In the genomic region with DNA sequence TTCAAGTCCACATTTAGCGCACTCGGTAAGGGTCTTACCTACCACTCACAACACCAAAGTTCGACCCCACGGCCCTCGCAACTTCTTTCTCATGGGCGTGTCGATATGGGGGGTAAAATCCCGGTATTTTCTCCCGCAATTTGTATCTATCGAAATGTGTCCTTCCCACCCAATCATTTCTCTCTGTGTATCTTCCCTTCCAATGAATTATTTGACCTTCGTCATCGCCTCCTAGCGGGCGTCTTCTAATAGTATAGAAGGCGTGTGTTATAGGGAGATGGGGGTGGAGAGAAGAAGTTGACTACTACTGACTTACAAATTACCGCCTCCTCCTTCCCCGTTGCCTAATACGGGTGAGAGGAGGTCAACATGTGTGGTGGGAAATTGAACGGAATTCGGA, we compare ENCODE assay signal across 7 worm cellular contexts.
A peak's percentile ranks its signal among the peaks of the same experiment; 100 is the strongest.
TF ChIP-seq lines count a peak whose summit lies in the region.

No protein-coding gene starts in this region.

TF ChIP-seq in whole organism, L1 larva, 84 proteins besides CTCF, POLR2A, EP300 and RAD21 (continues in another document):
- TF ChIP-seq unc-62 (GFP tag; optimal IDR thresholded peaks at IDR 0.05; lab: Kevin White, UChicago) = no peak
- TF ChIP-seq nhr-19 (GFP tag; conservative IDR thresholded peaks at IDR 0.05; lab: Robert Waterston, UW) = no peak
- no peak for TF ChIP-seq ceh-88 (GFP tag; IDR thresholded peaks at IDR 0.05; lab: Robert Waterston, UW)
- no peak for TF ChIP-seq lir-3 (tag; optimal IDR thresholded peaks at IDR 0.05; lab: Kevin White, UChicago; ENCODE audit: poor library complexity)
- TF ChIP-seq egl-13 (tag; optimal IDR thresholded peaks at IDR 0.05; lab: Kevin White, UChicago) = no peak
- peak; percentile 56 for TF ChIP-seq mep-1 (tag; optimal IDR thresholded peaks at IDR 0.05; lab: Kevin White, UChicago)
- TF ChIP-seq ceh-8 (GFP tag; optimal IDR thresholded peaks at IDR 0.05; lab: Kevin White, UChicago) = no peak
- no peak for TF ChIP-seq unc-98 (GFP tag; IDR thresholded peaks at IDR 0.05; lab: Robert Waterston, UW)
- TF ChIP-seq nhr-85 (tag; lab: Kevin White, UChicago) = peak; percentile 69
- no peak for TF ChIP-seq zag-1 (tag; optimal IDR thresholded peaks at IDR 0.05; lab: Kevin White, UChicago)
- no peak for TF ChIP-seq hpl-2 (GFP tag; optimal IDR thresholded peaks at IDR 0.05; lab: Kevin White, UChicago)
- TF ChIP-seq aly-2 (tag; optimal IDR thresholded peaks at IDR 0.05; lab: Kevin White, UChicago) = no peak
- TF ChIP-seq ceh-82 (tag; optimal IDR thresholded peaks at IDR 0.05; lab: Kevin White, UChicago) = no peak

TF ChIP-seq in whole organism, L2 larva, 48 proteins besides CTCF, POLR2A, EP300 and RAD21:
- peak; percentile 26 for TF ChIP-seq sma-3 (GFP tag; optimal IDR thresholded peaks at IDR 0.05; lab: Kevin White, UChicago)
- peak; percentile 75 for TF ChIP-seq nhr-129 (tag; optimal IDR thresholded peaks at IDR 0.05; lab: Kevin White, UChicago)
- TF ChIP-seq aly-2 (tag; optimal IDR thresholded peaks at IDR 0.05; lab: Kevin White, UChicago) = no peak
- TF ChIP-seq nhr-25 (tag; optimal IDR thresholded peaks at IDR 0.05; lab: Kevin White, UChicago) = peak; percentile 69
- TF ChIP-seq fos-1 (tag; optimal IDR thresholded peaks at IDR 0.05; lab: Kevin White, UChicago) = peak; percentile 13

TF ChIP-seq in whole organism, L3 larva, 47 proteins besides CTCF, POLR2A, EP300 and RAD21 (continues in another document):
- TF ChIP-seq ztf-11 (tag; optimal IDR thresholded peaks at IDR 0.05; lab: Kevin White, UChicago) (no peak), lin-39 (tag; optimal IDR thresholded peaks at IDR 0.05; lab: Kevin White, UChicago) (no peak), nhr-76 (tag; optimal IDR thresholded peaks at IDR 0.05; lab: Kevin White, UChicago) (no peak), sea-2 (GFP tag; optimal IDR thresholded peaks at IDR 0.05; lab: Kevin White, UChicago) (no peak), nhr-25 (tag; optimal IDR thresholded peaks at IDR 0.05; lab: Kevin White, UChicago) (peak; percentile 69), pha-4 (tag; optimal IDR thresholded peaks at IDR 0.05; lab: Kevin White, UChicago) (no peak), mdl-1 (tag; optimal IDR thresholded peaks at IDR 0.05; lab: Kevin White, UChicago) (no peak), lin-15B (tag; optimal IDR thresholded peaks at IDR 0.05; lab: Kevin White, UChicago) (no peak), R02D3.7 (tag; optimal IDR thresholded peaks at IDR 0.05; lab: Kevin White, UChicago) (no peak), tbx-2 (tag; optimal IDR thresholded peaks at IDR 0.05; lab: Kevin White, UChicago) (no peak), nhr-67 (tag; optimal IDR thresholded peaks at IDR 0.05; lab: Kevin White, UChicago) (no peak), ceh-16 (tag; optimal IDR thresholded peaks at IDR 0.05; lab: Kevin White, UChicago) (no peak), ama-1 (optimal IDR thresholded peaks at IDR 0.05; lab: Kevin White, UChicago) (no peak), egl-5 (tag; optimal IDR thresholded peaks at IDR 0.05; lab: Kevin White, UChicago) (no peak), nhr-23 (tag; optimal IDR thresholded peaks at IDR 0.05; lab: Kevin White, UChicago) (peak; percentile 21)

TF ChIP-seq in whole organism, L4 larva, 104 proteins besides CTCF, POLR2A, EP300 and RAD21:
- TF ChIP-seq ztf-11 (tag; optimal IDR thresholded peaks at IDR 0.05; lab: Kevin White, UChicago) = no peak
- TF ChIP-seq unc-62 (GFP tag; optimal IDR thresholded peaks at IDR 0.05 in 1 of 2; lab: Kevin White, UChicago) = peak in 1 of 2 experiments; percentile 42
- no peak for TF ChIP-seq unc-62 (tag; optimal IDR thresholded peaks at IDR 0.05; lab: Kevin White, UChicago)
- peak; percentile 94 for TF ChIP-seq snpc-1.2 (GFP tag; IDR thresholded peaks at IDR 0.05; lab: Robert Waterston, UW)
- no peak for TF ChIP-seq Y48G9A.11 (GFP tag; IDR thresholded peaks at IDR 0.05; lab: Robert Waterston, UW)
- TF ChIP-seq duxl-1 (tag; optimal IDR thresholded peaks at IDR 0.05; lab: Kevin White, UChicago; ENCODE audit: poor library complexity) = no peak
- TF ChIP-seq ceh-20 (GFP tag; IDR thresholded peaks at IDR 0.05; lab: Robert Waterston, UW) = 0 out of 2 replicates have a peak, but pooled peaks have one; percentile 23
- TF ChIP-seq mxl-2 (GFP tag; conservative IDR thresholded peaks at IDR 0.05; lab: Robert Waterston, UW) = no peak
- TF ChIP-seq aha-1 (tag; lab: Kevin White, UChicago) = peak; percentile 32
- TF ChIP-seq nhr-25 (tag; optimal IDR thresholded peaks at IDR 0.05; lab: Kevin White, UChicago; ENCODE audit: borderline replicate concordance, insufficient read depth) = peak; percentile 50
- TF ChIP-seq ceh-62 (tag; optimal IDR thresholded peaks at IDR 0.05; lab: Kevin White, UChicago) = no peak
- TF ChIP-seq lim-7 (GFP tag; IDR thresholded peaks at IDR 0.05; lab: Robert Waterston, UW) = no peak
- TF ChIP-seq hif-1 (tag; optimal IDR thresholded peaks at IDR 0.05; lab: Kevin White, UChicago) = no peak
- peak; percentile 56 for TF ChIP-seq mxl-3 (GFP tag; optimal IDR thresholded peaks at IDR 0.05; lab: Kevin White, UChicago)

TF ChIP-seq in whole organism, late embryonic, 69 proteins besides CTCF, POLR2A, EP300 and RAD21 (continues in another document):
- TF ChIP-seq tbx-2 (tag; optimal IDR thresholded peaks at IDR 0.05; lab: Kevin White, UChicago) (no peak), ztf-16 (tag; optimal IDR thresholded peaks at IDR 0.05; lab: Kevin White, UChicago) (peak; percentile 14), npax-4 (tag; optimal IDR thresholded peaks at IDR 0.05; lab: Kevin White, UChicago) (no peak), rnt-1 (tag; optimal IDR thresholded peaks at IDR 0.05; lab: Kevin White, UChicago) (peak; percentile 33), nfya-1 (tag; optimal IDR thresholded peaks at IDR 0.05; lab: Kevin White, UChicago) (peak; percentile 9), eyg-1 (tag; optimal IDR thresholded peaks at IDR 0.05; lab: Kevin White, UChicago) (no peak), pax-1 (tag; optimal IDR thresholded peaks at IDR 0.05; lab: Kevin White, UChicago) (no peak), unc-86 (tag; optimal IDR thresholded peaks at IDR 0.05; lab: Kevin White, UChicago) (no peak), hlh-13 (GFP tag; optimal IDR thresholded peaks at IDR 0.05; lab: Kevin White, UChicago) (no peak), ceh-19 (GFP tag; optimal IDR thresholded peaks at IDR 0.05; lab: Kevin White, UChicago) (no peak), hlh-30 (tag; optimal IDR thresholded peaks at IDR 0.05; lab: Kevin White, UChicago; ENCODE audit: insufficient read depth) (no peak), ceh-48 (tag; optimal IDR thresholded peaks at IDR 0.05; lab: Kevin White, UChicago) (no peak), ceh-31 (tag; optimal IDR thresholded peaks at IDR 0.05; lab: Kevin White, UChicago) (peak; percentile 32), ceh-22 (tag; optimal IDR thresholded peaks at IDR 0.05; lab: Kevin White, UChicago) (no peak), T23F11.4 (GFP tag; optimal IDR thresholded peaks at IDR 0.05; lab: Kevin White, UChicago) (no peak), sox-2 (GFP tag; IDR thresholded peaks at IDR 0.05; lab: Robert Waterston, UW) (no peak)

TF ChIP-seq in whole organism, mixed stage, embryonic, 35 proteins besides CTCF, POLR2A, EP300 and RAD21:
- TF ChIP-seq M03D4.4 (tag; optimal IDR thresholded peaks at IDR 0.05; lab: Kevin White, UChicago) (no peak), ham-2 (GFP tag; optimal IDR thresholded peaks at IDR 0.05; lab: Kevin White, UChicago) (peak; percentile 45), nhr-28 (tag; optimal IDR thresholded peaks at IDR 0.05; lab: Kevin White, UChicago) (no peak), ces-1 (GFP tag; optimal IDR thresholded peaks at IDR 0.05; lab: Kevin White, UChicago) (peak; percentile 66), mls-2 (tag; optimal IDR thresholded peaks at IDR 0.05; lab: Kevin White, UChicago) (peak; percentile 17), sptf-1 (tag; optimal IDR thresholded peaks at IDR 0.05; lab: Kevin White, UChicago) (peak; percentile 30), cnd-1 (tag; optimal IDR thresholded peaks at IDR 0.05; lab: Kevin White, UChicago) (peak; percentile 4), nhr-76 (tag; optimal IDR thresholded peaks at IDR 0.05; lab: Kevin White, UChicago) (no peak), mep-1 (tag; optimal IDR thresholded peaks at IDR 0.05; lab: Kevin White, UChicago) (no peak)
TF ChIP-seq in whole organism, mixed stage, embryonic: peak in this region for 5.

TF ChIP-seq in whole organism, young adult, 124 proteins besides CTCF, POLR2A, EP300 and RAD21:
- TF ChIP-seq zim-3 (tag; optimal IDR thresholded peaks at IDR 0.05; lab: Kevin White, UChicago) = no peak
- no peak for TF ChIP-seq somi-1 (GFP tag; optimal IDR thresholded peaks at IDR 0.05; lab: Kevin White, UChicago)
- no peak for TF ChIP-seq mes-4 (tag; optimal IDR thresholded peaks at IDR 0.05; lab: Kevin White, UChicago)
- TF ChIP-seq attf-6 (GFP tag; IDR thresholded peaks at IDR 0.05; lab: Robert Waterston, UW) = peak; percentile 90
- TF ChIP-seq lag-1 (GFP tag; IDR thresholded peaks at IDR 0.05; lab: Robert Waterston, UW) = no peak
- TF ChIP-seq unc-62 (GFP tag; optimal IDR thresholded peaks at IDR 0.05; lab: Kevin White, UChicago) = no peak
- peak; percentile 23 for TF ChIP-seq tbp1 (GFP tag; optimal IDR thresholded peaks at IDR 0.05; lab: Kevin White, UChicago)
- no peak for TF ChIP-seq sea-2 (GFP tag; IDR thresholded peaks at IDR 0.05; lab: Robert Waterston, UW)
- no peak for TF ChIP-seq Y53G8AR.9 (GFP tag; conservative IDR thresholded peaks at IDR 0.05; lab: Robert Waterston, UW)
- peak; percentile 72 for TF ChIP-seq snpc-4 (GFP tag; optimal IDR thresholded peaks at IDR 0.05; lab: Kevin White, UChicago)
- peak in 3 of 4 experiments; percentile 85 to 92 (median 86) for TF ChIP-seq snpc-4 (tag; optimal IDR thresholded peaks at IDR 0.05; lab: Kevin White, UChicago)
- peak; percentile 16 for TF ChIP-seq rpc-1 (optimal IDR thresholded peaks at IDR 0.05; lab: Kevin White, UChicago)
- peak; percentile 58 for TF ChIP-seq rpc-1 (tag; optimal IDR thresholded peaks at IDR 0.05; lab: Kevin White, UChicago)
- TF ChIP-seq ztf-26 (tag; optimal IDR thresholded peaks at IDR 0.05; lab: Kevin White, UChicago) = no peak
- TF ChIP-seq mxl-1 (tag; optimal IDR thresholded peaks at IDR 0.05; lab: Kevin White, UChicago) = no peak
